Worm (Caenorhabditis elegans) whole organism, L3 larva: ENCODE results near the gene gcn-2.

ENCODE experiments used
- R02D3.7 ChIP-seq: fragments of 150-350 bp; optimal IDR thresholded peaks from 2 replicates; lab custom pipeline; 2014; ENCODE audit warnings: missing biosample characterization, missing genetic modification characterization
- ama-1 ChIP-seq: fragments of 150-350 bp; optimal IDR thresholded peaks from 2 replicates; lab custom pipeline; 2018
- ceh-16 ChIP-seq: sonication (generic microtip); optimal IDR thresholded peaks from 2 replicates; lab custom pipeline; 2017; ENCODE audit warnings: missing biosample characterization, missing genetic modification characterization
- ceh-82 ChIP-seq: fragments of 150-350 bp; optimal IDR thresholded peaks from 2 replicates; lab custom pipeline; 2014; ENCODE audit warnings: missing biosample characterization, missing genetic modification characterization
- ceh-9 ChIP-seq: sonication (generic microtip); optimal IDR thresholded peaks from 2 replicates; lab custom pipeline; 2018; ENCODE audit warnings: missing biosample characterization, missing genetic modification characterization
- daf-12 ChIP-seq: fragments of 150-350 bp; optimal IDR thresholded peaks from 2 replicates; lab custom pipeline; 2014; ENCODE audit warnings: missing biosample characterization, missing genetic modification reagents, missing genetic modification characterization
- egl-5 ChIP-seq: fragments of 150-350 bp; optimal IDR thresholded peaks from 2 replicates; lab custom pipeline; 2017; ENCODE audit warnings: missing biosample characterization, missing genetic modification reagents, missing genetic modification characterization, inconsistent platforms
- elt-1 ChIP-seq: fragments of 150-350 bp; optimal IDR thresholded peaks from 2 replicates; lab custom pipeline; 2014; ENCODE audit warnings: missing biosample characterization, missing genetic modification characterization
- elt-2 ChIP-seq: sonication (generic microtip); optimal IDR thresholded peaks from 2 replicates; lab custom pipeline; 2016; ENCODE audit warnings: missing genetic modification reagents, mild to moderate bottlenecking, missing genetic modification characterization, missing compliant biosample characterization
- elt-3 ChIP-seq, 3 experiments: fragments of 150-350 bp in 1 of 3; sonication (generic microtip) in 2 of 3; optimal IDR thresholded peaks; 2 replicates in 2 of 3; 4 replicates in 1 of 3; lab custom pipeline; 2014 to 2017; ENCODE audit warnings: missing biosample characterization in 3 of 3, missing genetic modification characterization in 3 of 3
- eor-1 ChIP-seq, 2 experiments: fragments of 150-350 bp; optimal IDR thresholded peaks; 2 replicates each; lab custom pipeline; 2014 to 2018; ENCODE audit warnings: missing biosample characterization in 2 of 2, missing genetic modification characterization in 2 of 2
- fkh-2 ChIP-seq: fragments of 150-350 bp; optimal IDR thresholded peaks from 2 replicates; lab custom pipeline; 2014; ENCODE audit warnings: missing biosample characterization, missing genetic modification reagents, missing genetic modification characterization
- fos-1 ChIP-seq: fragments of 150-350 bp; optimal IDR thresholded peaks from 2 replicates; lab custom pipeline; 2014; ENCODE audit warnings: missing biosample characterization, missing genetic modification characterization
- hmg-11 ChIP-seq: sonication (generic microtip); optimal IDR thresholded peaks from 2 replicates; lab custom pipeline; 2016; ENCODE audit warnings: missing genetic modification characterization, missing compliant biosample characterization
- lin-39 ChIP-seq: fragments of 150-350 bp; optimal IDR thresholded peaks from 2 replicates; lab custom pipeline; 2018; ENCODE audit warnings: missing biosample characterization, missing genetic modification reagents, missing genetic modification characterization
- mdl-1 ChIP-seq: fragments of 150-350 bp; optimal IDR thresholded peaks from 2 replicates; lab custom pipeline; 2014; ENCODE audit warnings: missing biosample characterization, missing genetic modification characterization
- mml-1 ChIP-seq: fragments of 150-350 bp; sonication (generic microtip); optimal IDR thresholded peaks from 3 replicates; lab custom pipeline; 2014; ENCODE audit warnings: missing biosample characterization, missing genetic modification characterization
- nfya-1 ChIP-seq: sonication (generic microtip); optimal IDR thresholded peaks from 2 replicates; lab custom pipeline; 2017; ENCODE audit warnings: missing genetic modification characterization, mild to moderate bottlenecking, missing compliant biosample characterization, antibody characterized with exemption, moderate library complexity; ENCODE audit not compliant: insufficient read depth
- nhr-12 ChIP-seq: fragments of 150-350 bp; optimal IDR thresholded peaks from 2 replicates; lab custom pipeline; 2014; ENCODE audit warnings: missing biosample characterization, missing genetic modification characterization
- nhr-23 ChIP-seq: fragments of 150-350 bp; optimal IDR thresholded peaks from 2 replicates; lab custom pipeline; 2014; ENCODE audit warnings: missing biosample characterization, missing genetic modification reagents, missing genetic modification characterization
- nhr-237 ChIP-seq: fragments of 150-350 bp; optimal IDR thresholded peaks from 2 replicates; lab custom pipeline; 2014; ENCODE audit warnings: missing biosample characterization, missing genetic modification characterization
- nhr-25 ChIP-seq: sonication (generic microtip); optimal IDR thresholded peaks from 2 replicates; lab custom pipeline; 2017; ENCODE audit warnings: missing biosample characterization, missing genetic modification characterization
- nhr-28 ChIP-seq: fragments of 150-350 bp; optimal IDR thresholded peaks from 2 replicates; lab custom pipeline; 2014; ENCODE audit warnings: missing biosample characterization, missing genetic modification characterization
- nhr-43 ChIP-seq: sonication (generic microtip); optimal IDR thresholded peaks from 2 replicates; lab custom pipeline; 2016; ENCODE audit warnings: mild to moderate bottlenecking, missing genetic modification characterization, missing compliant biosample characterization; ENCODE audit not compliant: poor library complexity, severe bottlenecking
- nhr-76 ChIP-seq: fragments of 150-350 bp; sonication (generic microtip); optimal IDR thresholded peaks from 5 replicates; lab custom pipeline; 2014; ENCODE audit warnings: missing biosample characterization, missing genetic modification characterization
- nhr-77 ChIP-seq: fragments of 150-350 bp; optimal IDR thresholded peaks from 2 replicates; lab custom pipeline; 2014; ENCODE audit warnings: missing biosample characterization, missing genetic modification characterization
- sea-2 ChIP-seq: fragments of 150-350 bp; sonication (generic microtip); optimal IDR thresholded peaks from 4 replicates; lab custom pipeline; 2014; ENCODE audit warnings: missing biosample characterization, missing genetic modification reagents, missing genetic modification characterization
- skn-1 ChIP-seq: fragments of 150-350 bp; optimal IDR thresholded peaks from 2 replicates; lab custom pipeline; 2014; ENCODE audit warnings: missing biosample characterization, missing genetic modification characterization
- tbx-2 ChIP-seq: sonication (generic microtip); optimal IDR thresholded peaks from 2 replicates; lab custom pipeline; 2016; ENCODE audit warnings: mild to moderate bottlenecking, missing genetic modification characterization, missing compliant biosample characterization
- unc-62 ChIP-seq: fragments of 150-350 bp; sonication (generic microtip); optimal IDR thresholded peaks from 4 replicates; lab custom pipeline; 2014; ENCODE audit warnings: missing biosample characterization, missing genetic modification reagents, missing genetic modification characterization
- zag-1 ChIP-seq: fragments of 150-350 bp; optimal IDR thresholded peaks from 2 replicates; lab custom pipeline; 2014; ENCODE audit warnings: missing biosample characterization, missing genetic modification characterization
- ztf-11 ChIP-seq: fragments of 150-350 bp; optimal IDR thresholded peaks from 2 replicates; lab custom pipeline; 2014; ENCODE audit warnings: missing biosample characterization, missing genetic modification characterization

The gcn-2 gene

DNA sequence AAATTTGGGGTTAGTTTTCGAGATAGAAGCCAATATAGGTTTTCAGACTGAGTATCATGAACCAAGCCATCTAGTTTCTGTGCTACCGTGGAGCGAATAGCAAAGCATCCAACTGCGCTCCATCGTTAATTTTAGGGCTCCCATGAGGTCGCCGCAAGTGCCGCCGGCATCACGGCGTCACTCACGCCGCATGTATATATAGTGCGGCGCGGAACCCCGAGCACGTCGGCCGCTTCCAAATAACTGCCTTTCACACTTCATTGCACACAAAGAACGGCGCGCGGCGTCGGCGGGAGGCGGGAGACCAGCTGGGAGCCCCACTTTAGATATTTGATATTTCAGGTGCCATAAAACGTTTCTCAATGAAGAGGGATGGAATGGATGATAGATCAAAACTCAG lies 33.9 kb upstream of the gcn-2 start:
- TF ChIP-seq skn-1 (tag; lab: Kevin White, UChicago) = no peak
- TF ChIP-seq nhr-77 = no peak
- no peak for TF ChIP-seq fos-1 (tag; lab: Kevin White, UChicago)
- no peak for TF ChIP-seq fkh-2 (tag; lab: Kevin White, UChicago)
- TF ChIP-seq eor-1 (tag; optimal IDR thresholded peaks at IDR 0.05; lab: Kevin White, UChicago) = no peak
- no peak for TF ChIP-seq nhr-43 (tag; lab: Kevin White, UChicago)
- TF ChIP-seq ztf-11 (tag; lab: Kevin White, UChicago) = no peak
- no peak for TF ChIP-seq nhr-23
- TF ChIP-seq sea-2 (GFP tag; lab: Kevin White, UChicago) = no peak
- TF ChIP-seq, all 47 proteins: peak for 0

DNA sequence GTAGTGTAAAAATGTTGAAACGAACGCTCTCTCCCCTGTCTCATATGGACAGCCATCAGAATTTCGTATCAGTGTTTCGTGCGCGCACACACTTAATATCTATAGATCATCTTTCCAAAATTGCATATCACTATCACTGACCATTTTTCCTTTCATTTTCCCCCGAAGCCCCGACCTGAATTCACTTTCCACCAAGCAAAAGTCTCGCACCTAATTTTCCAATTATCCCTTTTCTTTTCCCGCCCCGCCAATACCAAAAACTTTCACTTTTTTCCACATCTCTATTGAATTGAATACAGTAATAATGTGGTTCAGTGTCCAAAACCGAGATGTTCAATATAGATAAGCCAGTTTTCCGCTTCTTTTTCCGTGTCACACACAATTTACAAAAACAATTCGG lies 30.5 kb upstream of the gcn-2 start:
- TF ChIP-seq nhr-23 (peak; percentile 35), tbx-2 (tag; lab: Kevin White, UChicago) (no peak)

DNA sequence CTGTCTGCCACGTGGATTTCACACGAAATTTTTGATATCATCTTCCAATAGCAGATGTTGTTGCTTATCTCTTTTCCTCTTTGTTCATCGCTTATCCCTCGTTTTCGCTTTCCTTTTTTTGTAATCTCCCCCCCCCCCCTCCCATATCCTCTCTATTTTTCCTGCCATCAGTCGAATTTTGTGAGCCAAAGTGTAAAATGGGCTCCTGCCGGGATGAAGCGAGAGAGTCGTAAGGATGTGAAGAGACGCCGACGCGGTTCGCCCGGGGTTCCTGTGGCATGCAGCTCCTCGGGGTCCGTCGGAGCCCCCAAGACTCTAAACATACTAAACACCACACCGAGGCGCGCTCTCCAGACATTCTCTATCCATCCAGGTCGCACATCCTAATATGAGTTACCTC lies 27.4 kb upstream of the gcn-2 start, which contains the start of gene zyx-1:
zyx-1 (plus strand) TSS at position 331 of the 400 bp plus-strand sequence.
- TF ChIP-seq mml-1 = no peak
- TF ChIP-seq zag-1 (tag; lab: Kevin White, UChicago) = no peak
- TF ChIP-seq nhr-23 = no peak
- no peak for TF ChIP-seq eor-1 (tag; optimal IDR thresholded peaks at IDR 0.05; lab: Kevin White, UChicago)
- no peak for TF ChIP-seq nhr-237 (tag; lab: Kevin White, UChicago)
- TF ChIP-seq elt-1 = no peak
- TF ChIP-seq hmg-11 (tag; lab: Kevin White, UChicago) = no peak
- no peak for TF ChIP-seq ztf-11 (tag; lab: Kevin White, UChicago)
- TF ChIP-seq ama-1 = no peak

DNA sequence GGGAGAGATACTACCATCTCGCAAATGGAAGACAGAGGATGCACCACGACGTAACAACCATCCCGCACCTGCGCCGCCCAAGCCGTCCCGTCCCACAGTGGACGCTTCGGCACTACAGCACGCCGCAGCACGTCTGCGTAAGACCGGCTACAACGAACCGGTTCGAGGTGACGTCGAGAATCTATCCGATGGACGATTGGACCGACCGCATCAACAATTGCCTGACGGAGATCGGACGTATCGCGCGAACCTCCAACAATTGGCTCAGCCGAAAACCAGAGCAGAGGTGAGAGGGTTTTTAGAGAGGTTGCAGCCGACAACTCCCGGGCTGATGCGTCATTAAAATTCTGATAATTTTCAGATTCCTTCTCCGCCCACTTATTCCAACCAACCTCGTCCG lies 24.8 kb upstream of the gcn-2 start:
- TF ChIP-seq egl-5 (tag; lab: Kevin White, UChicago) = no peak
- TF ChIP-seq elt-3 (tag; optimal IDR thresholded peaks at IDR 0.05; lab: Kevin White, UChicago) = no peak
- TF ChIP-seq unc-62 = no peak
- TF ChIP-seq ztf-11 (tag; lab: Kevin White, UChicago) = no peak
- TF ChIP-seq tbx-2 (tag; lab: Kevin White, UChicago) = no peak
- no peak for TF ChIP-seq ceh-9
- TF ChIP-seq elt-1 = no peak
- TF ChIP-seq zag-1 (tag; lab: Kevin White, UChicago) = no peak
- TF ChIP-seq hmg-11 (tag; lab: Kevin White, UChicago) = no peak
- TF ChIP-seq nhr-12 (tag; lab: Kevin White, UChicago) = no peak
- TF ChIP-seq nhr-25 (tag; lab: Kevin White, UChicago) = no peak
- no peak for TF ChIP-seq ceh-16 (tag; lab: Kevin White, UChicago)

DNA sequence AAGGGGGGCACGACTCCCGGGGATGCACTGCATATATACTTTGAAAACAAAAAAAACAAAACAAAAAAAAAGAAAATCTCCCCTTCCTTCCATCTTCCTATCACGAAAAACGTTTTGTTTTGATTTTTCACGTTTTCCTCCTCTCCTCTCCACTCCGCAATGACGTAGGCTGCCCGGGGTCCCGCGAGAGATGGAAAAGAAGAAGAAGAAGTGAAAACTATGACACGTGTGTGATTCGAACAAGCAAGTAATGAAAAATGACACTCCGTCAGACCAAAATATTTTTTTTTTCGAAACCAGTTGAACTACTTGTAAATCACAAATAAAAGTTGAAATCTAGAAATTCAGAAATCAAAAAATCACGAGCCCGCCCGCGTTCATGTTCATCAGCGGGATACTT lies 18.7 kb upstream of the gcn-2 start:
- TF ChIP-seq nhr-237 (tag; lab: Kevin White, UChicago) (no peak), ama-1 (no peak), elt-3 (tag; optimal IDR thresholded peaks at IDR 0.05; lab: Kevin White, UChicago) (no peak), nhr-28 (tag; lab: Kevin White, UChicago) (no peak), R02D3.7 (tag; lab: Kevin White, UChicago) (no peak), nhr-76 (tag; lab: Kevin White, UChicago) (no peak), unc-62 (no peak), eor-1 (tag; optimal IDR thresholded peaks at IDR 0.05; lab: Kevin White, UChicago) (no peak), mdl-1 (peak; percentile 32), elt-2 (tag; lab: Kevin White, UChicago) (no peak), ceh-16 (tag; lab: Kevin White, UChicago) (no peak), daf-12 (tag; lab: Kevin White, UChicago) (no peak), nfya-1 (tag; lab: Kevin White, UChicago) (peak; percentile 39), lin-39 (tag; lab: Kevin White, UChicago) (no peak)
- TF ChIP-seq, all 47 proteins: peak for 2

DNA sequence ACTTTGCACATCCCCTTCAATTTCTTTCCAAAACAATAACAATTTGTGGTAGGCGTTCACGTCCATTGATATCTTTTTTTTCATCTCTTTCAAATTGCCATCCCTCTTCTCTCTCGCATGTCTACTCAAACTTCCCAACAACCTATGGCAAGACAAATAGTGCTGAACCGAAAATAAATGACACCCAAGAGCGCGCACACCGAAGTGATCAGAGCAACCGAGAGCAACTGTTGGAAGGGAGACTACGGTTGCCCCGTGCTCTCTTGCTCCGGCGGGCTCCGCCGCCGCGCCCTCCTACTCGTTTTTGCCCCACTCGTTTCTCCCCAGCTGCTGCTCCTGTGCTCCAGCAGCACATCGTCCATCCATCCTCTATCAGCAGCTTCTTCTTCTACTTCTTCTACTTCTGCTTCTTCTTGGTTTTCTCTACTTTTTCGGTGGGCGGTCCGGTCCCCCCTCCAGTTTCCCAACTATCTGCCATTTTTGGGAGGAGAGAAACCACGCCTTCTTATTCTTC lies 17.1 kb upstream of the gcn-2 start:
- TF ChIP-seq ceh-82 (tag; lab: Kevin White, UChicago) (no peak), nhr-25 (tag; lab: Kevin White, UChicago) (no peak), lin-39 (tag; lab: Kevin White, UChicago) (peak; percentile 84), elt-1 (peak; percentile 47), egl-5 (tag; lab: Kevin White, UChicago) (peak; percentile 6), nhr-76 (tag; lab: Kevin White, UChicago) (no peak)
